Fruit fly (Drosophila melanogaster): Measurements from ENCODE around the gene Ubx.

Gene Ubx

DNA sequence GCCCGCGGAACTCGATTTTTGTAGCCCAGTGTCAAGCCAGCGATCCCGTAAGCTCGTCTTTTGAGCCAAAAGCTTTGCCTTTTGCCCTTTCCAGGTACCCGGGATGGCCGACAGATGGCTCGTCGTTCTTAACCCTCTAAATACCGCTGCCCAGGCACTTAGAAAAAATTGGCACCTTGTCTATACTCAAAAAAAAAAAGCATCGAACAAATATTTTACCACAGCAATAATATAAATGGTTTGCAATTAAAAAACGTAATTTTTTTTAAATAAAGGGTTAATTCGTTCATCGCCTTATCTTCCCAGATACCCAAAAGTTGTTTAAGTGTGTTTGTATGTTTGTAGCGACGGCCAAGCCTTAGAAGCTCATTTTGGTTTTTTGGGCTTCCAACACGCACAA, 30.0 kb downstream of the Ubx start (continued):
- TF ChIP-seq CG30020 (tag; optimal IDR thresholded peaks at IDR 0.05) (no peak), Eip74EF (GFP tag; optimal IDR thresholded peaks at IDR 0.05) (no peak), chn (GFP tag; optimal IDR thresholded peaks at IDR 0.05) (no peak), CG9609 (GFP tag; optimal IDR thresholded peaks at IDR 0.05) (no peak), E2f2 (GFP tag; IDR thresholded peaks at IDR 0.05) (0 out of 2 replicates have a peak, but pooled peaks have one; percentile 9), klu (GFP tag; IDR thresholded peaks at IDR 0.05) (no peak), ftz-f1 (GFP tag; optimal IDR thresholded peaks at IDR 0.05) (no peak), gfzf (GFP tag; optimal IDR thresholded peaks at IDR 0.05) (no peak), CG17361 (GFP tag; IDR thresholded peaks at IDR 0.05) (peak; percentile 24; the same call in 1 of the 3 replicates), NFAT (GFP tag; IDR thresholded peaks at IDR 0.05) (0 out of 2 replicates have a peak, but pooled peaks have one; percentile 11), hbn (GFP tag; IDR thresholded peaks at IDR 0.05; ENCODE audit: partially characterized antibody) (no peak), Bdp1 (GFP tag; optimal IDR thresholded peaks at IDR 0.05) (peak; percentile 20), CG18619 (GFP tag; optimal IDR thresholded peaks at IDR 0.05) (peak; percentile 18), shn (GFP tag; optimal IDR thresholded peaks at IDR 0.05) (no peak), yki (optimal IDR thresholded peaks at IDR 0.05) (no peak), CG8944 (GFP tag; optimal IDR thresholded peaks at IDR 0.05) (no peak), Adf1 (GFP tag; IDR thresholded peaks at IDR 0.05) (0 out of 2 replicates have a peak, but pooled peaks have one; percentile 6), CG18476 (GFP tag; optimal IDR thresholded peaks at IDR 0.05) (no peak), sima (GFP tag; optimal IDR thresholded peaks at IDR 0.05) (no peak), BtbVII (GFP tag; optimal IDR thresholded peaks at IDR 0.05) (no peak), Ssrp (tag; optimal IDR thresholded peaks at IDR 0.05) (peak; percentile 4), CG7839 (tag; optimal IDR thresholded peaks at IDR 0.05) (peak; percentile 48), CG6813 (GFP tag; optimal IDR thresholded peaks at IDR 0.05) (peak; percentile 21), Bgb (GFP tag; IDR thresholded peaks at IDR 0.05; ENCODE audit: partially characterized antibody) (no peak), CG1602 (GFP tag; optimal IDR thresholded peaks at IDR 0.05) (peak; percentile 19), lilli (GFP tag; optimal IDR thresholded peaks at IDR 0.05) (peak; percentile 66), kah (GFP tag; optimal IDR thresholded peaks at IDR 0.05) (no peak), Dll (GFP tag; IDR thresholded peaks at IDR 0.05; ENCODE audit: partially characterized antibody) (no peak), Oaz (GFP tag; IDR thresholded peaks at IDR 0.05) (no peak), CG5180 (GFP tag; optimal IDR thresholded peaks at IDR 0.05) (no peak), CG3065 (GFP tag; optimal IDR thresholded peaks at IDR 0.05) (no peak), CTCF (GFP tag; optimal IDR thresholded peaks at IDR 0.05) (peak; percentile 75), Scr (GFP tag; IDR thresholded peaks at IDR 0.05; ENCODE audit: partially characterized antibody) (no peak), CG8281 (tag; optimal IDR thresholded peaks at IDR 0.05) (no peak), E2f1 (GFP tag; IDR thresholded peaks at IDR 0.05) (no peak; the same call in 1 of the 2 replicates), C15 (GFP tag; IDR thresholded peaks at IDR 0.05) (peak; percentile 13; the same call in 1 of the 3 replicates), Spps (tag; optimal IDR thresholded peaks at IDR 0.05) (no peak), Stat92E (GFP tag; optimal IDR thresholded peaks at IDR 0.05) (no peak), MTF-1 (GFP tag; optimal IDR thresholded peaks at IDR 0.05; ENCODE audit: borderline replicate concordance) (no peak), hb (GFP tag; IDR thresholded peaks at IDR 0.05; ENCODE audit: partially characterized antibody) (no peak), PHDP (tag; optimal IDR thresholded peaks at IDR 0.05) (peak; percentile 4), Fer2 (tag; optimal IDR thresholded peaks at IDR 0.05) (no peak), sens (GFP tag) (peak; percentile 62), pho (GFP tag; optimal IDR thresholded peaks at IDR 0.05) (peak; percentile 15), al (GFP tag; IDR thresholded peaks at IDR 0.05) (no peak), p53 (GFP tag; optimal IDR thresholded peaks at IDR 0.05) (no peak), Dip2 (GFP tag; IDR thresholded peaks at IDR 0.05) (no peak), CG31388 (GFP tag; optimal IDR thresholded peaks at IDR 0.05) (no peak), CG18599 (GFP tag; optimal IDR thresholded peaks at IDR 0.05) (peak; percentile 66), CG1024 (GFP tag; IDR thresholded peaks at IDR 0.05) (0 out of 2 replicates have a peak, but pooled peaks have one; percentile 19), CG1792 (GFP tag; optimal IDR thresholded peaks at IDR 0.05) (no peak)

Data from whole organism, embryonic.